Fruit fly (Drosophila melanogaster) whole organism, embryonic: ENCODE results near the gene CG4593.

Source experiments
- Bdp1 ChIP-seq: fragments of 200-800 bp; sonication (Bioruptor generic); optimal IDR thresholded peaks from 3 replicates; lab custom pipeline; 2016; ENCODE audit warnings: missing biosample characterization, missing genetic modification characterization
- CG10654 ChIP-seq: fragments of 200-800 bp; sonication (Bioruptor generic); optimal IDR thresholded peaks from 2 replicates; lab custom pipeline; 2016; ENCODE audit warnings: missing biosample characterization, missing genetic modification characterization
- CG10979 ChIP-seq: fragments of 200-800 bp; sonication (Bioruptor generic); optimal IDR thresholded peaks from 2 replicates; lab custom pipeline; 2018; ENCODE audit warnings: missing biosample characterization, mild to moderate bottlenecking, missing genetic modification characterization, moderate library complexity
- CG11398 ChIP-seq: fragments of 200-800 bp; sonication (Bioruptor generic); optimal IDR thresholded peaks from 2 replicates; lab custom pipeline; 2016; ENCODE audit warnings: missing biosample characterization, missing genetic modification characterization
- CG12769 ChIP-seq: fragments of 200-800 bp; sonication (Bioruptor generic); optimal IDR thresholded peaks from 2 replicates; lab custom pipeline; 2019; ENCODE audit warnings: missing biosample characterization, mild to moderate bottlenecking, missing genetic modification characterization, moderate library complexity
- CG13775 ChIP-seq: fragments of 200-800 bp; sonication (Bioruptor generic); optimal IDR thresholded peaks from 3 replicates; lab custom pipeline; 2017; ENCODE audit warnings: missing biosample characterization, mild to moderate bottlenecking, missing genetic modification characterization
- CG16779 ChIP-seq: fragments of 200-800 bp; sonication (Bioruptor generic); IDR thresholded peaks from 2 replicates; pipeline ENCODE4 v1.3.6; 2022; ENCODE audit warnings: missing biosample characterization, missing genetic modification characterization
- CG30020 ChIP-seq: fragments of 200-800 bp; optimal IDR thresholded peaks from 2 replicates; lab custom pipeline; 2019; ENCODE audit warnings: missing biosample characterization, mild to moderate bottlenecking, missing genetic modification characterization, moderate library complexity
- CG3838 ChIP-seq: fragments of 200-800 bp; sonication (Bioruptor generic); optimal IDR thresholded peaks from 3 replicates; lab custom pipeline; 2016; ENCODE audit warnings: missing biosample characterization, missing genetic modification characterization
- CG3847 ChIP-seq: fragments of 200-800 bp; sonication (Bioruptor generic); IDR thresholded peaks from 2 replicates; pipeline ENCODE4 v1.3.6; 2022; ENCODE audit warnings: missing biosample characterization, missing genetic modification characterization
- CG6683 ChIP-seq: fragments of 200-800 bp; sonication (Bioruptor generic); optimal IDR thresholded peaks from 2 replicates; lab custom pipeline; 2017; ENCODE audit warnings: missing biosample characterization, mild to moderate bottlenecking, missing genetic modification characterization, missing genetic modification reagents
- CG9215 ChIP-seq: fragments of 200-800 bp; sonication (Bioruptor generic); IDR thresholded peaks from 2 replicates; pipeline ENCODE4 v1.3.6; 2022; ENCODE audit warnings: missing biosample characterization, missing genetic modification characterization
- D19B ChIP-seq: fragments of 200-800 bp; sonication (Bioruptor generic); optimal IDR thresholded peaks from 2 replicates; lab custom pipeline; 2017; ENCODE audit warnings: missing biosample characterization, mild to moderate bottlenecking, missing genetic modification characterization
- Dbx ChIP-seq: fragments of 200-800 bp; sonication (Bioruptor generic); IDR thresholded peaks from 3 replicates; pipeline ENCODE4 v1.3.6; 2022; ENCODE audit warnings: missing biosample characterization, missing genetic modification characterization
- Deaf1 ChIP-seq: fragments of 200-800 bp; optimal IDR thresholded peaks from 3 replicates; lab custom pipeline; 2019; ENCODE audit warnings: missing biosample characterization, mild to moderate bottlenecking, missing genetic modification characterization, moderate library complexity
- Dref ChIP-seq: fragments of 200-800 bp; sonication (Bioruptor generic); IDR thresholded peaks from 2 replicates; pipeline ENCODE4 v1.3.6; 2022; ENCODE audit warnings: missing biosample characterization, missing genetic modification characterization
- Gug ChIP-seq: fragments of 200-800 bp; sonication (Bioruptor generic); IDR thresholded peaks from 4 replicates; pipeline ENCODE4 v1.3.6; 2022; ENCODE audit warnings: missing biosample characterization, missing genetic modification characterization
- HLHmδ ChIP-seq: fragments of 200-800 bp; sonication (Bioruptor generic); optimal IDR thresholded peaks from 2 replicates; lab custom pipeline; 2018; ENCODE audit warnings: missing biosample characterization, mild to moderate bottlenecking, missing genetic modification characterization, moderate library complexity
- Hr78 ChIP-seq, 2 experiments: fragments of 200-800 bp in 1 of 2; fragments of >200 bp in 1 of 2; sonication (Bioruptor generic) in 1 of 2; optimal IDR thresholded peaks; 2 replicates each; lab custom pipeline; 2017 to 2019; ENCODE audit warnings: missing biosample characterization in 2 of 2, missing genetic modification characterization in 2 of 2, mild to moderate bottlenecking in 1 of 2, moderate library complexity in 1 of 2
- Nf-YA ChIP-seq: fragments of 200-800 bp; sonication (Bioruptor generic); IDR thresholded peaks from 2 replicates; pipeline ENCODE4 v1.3.6; 2022; ENCODE audit warnings: missing biosample characterization, missing genetic modification characterization
- abd-A ChIP-seq: fragments of 200-800 bp; sonication (Bioruptor generic); optimal IDR thresholded peaks from 3 replicates; lab custom pipeline; 2019; ENCODE audit warnings: missing biosample characterization, mild to moderate bottlenecking, missing genetic modification characterization, moderate library complexity
- bigmax ChIP-seq: fragments of 200-800 bp; sonication (Bioruptor generic); optimal IDR thresholded peaks from 2 replicates; lab custom pipeline; 2018; ENCODE audit warnings: missing biosample characterization, mild to moderate bottlenecking, missing genetic modification characterization
- bsh ChIP-seq, 2 experiments: fragments of 200-800 bp; sonication (Bioruptor generic); optimal IDR thresholded peaks; 2 replicates each; lab custom pipeline; 2017 to 2018; ENCODE audit warnings: mild to moderate bottlenecking in 2 of 2, missing biosample characterization in 2 of 2, missing genetic modification characterization in 2 of 2, moderate library complexity in 1 of 2
- cg ChIP-seq: fragments of 200-800 bp; sonication (Bioruptor generic); optimal IDR thresholded peaks from 3 replicates; lab custom pipeline; 2019; ENCODE audit warnings: missing biosample characterization, mild to moderate bottlenecking, missing genetic modification characterization, moderate library complexity
- chif ChIP-seq, 2 experiments: fragments of 200-800 bp; sonication (Bioruptor generic); optimal IDR thresholded peaks; 3 replicates each; lab custom pipeline; 2016; ENCODE audit warnings: missing biosample characterization in 2 of 2, missing genetic modification characterization in 2 of 2
- chinmo ChIP-seq: fragments of 200-800 bp; sonication (Bioruptor generic); IDR thresholded peaks from 4 replicates; pipeline ENCODE4 v1.3.6; 2022; ENCODE audit warnings: missing biosample characterization, missing genetic modification characterization; ENCODE audit not compliant: partially characterized antibody
- chm ChIP-seq: fragments of 200-800 bp; sonication (Bioruptor generic); IDR thresholded peaks from 2 replicates; pipeline ENCODE4 v1.3.6; 2022; ENCODE audit warnings: missing biosample characterization, missing genetic modification characterization
- ci ChIP-seq: fragments of 200-800 bp; sonication (Bioruptor generic); IDR thresholded peaks from 3 replicates; pipeline ENCODE4 v1.3.6; 2022; ENCODE audit warnings: missing biosample characterization, missing genetic modification characterization
- esg ChIP-seq: fragments of 200-800 bp; sonication (Bioruptor generic); conservative IDR thresholded peaks from 2 replicates; pipeline ENCODE4 v1.3.6; 2022; ENCODE audit warnings: missing biosample characterization, missing genetic modification characterization
- grau ChIP-seq: fragments of 200-800 bp; optimal IDR thresholded peaks from 3 replicates; lab custom pipeline; 2019; ENCODE audit warnings: missing biosample characterization, mild to moderate bottlenecking, missing genetic modification characterization, moderate library complexity
- h ChIP-seq: fragments of >200 bp; optimal IDR thresholded peaks from 2 replicates; lab custom pipeline; 2017
- hkb ChIP-seq, 2 experiments: fragments of 200-800 bp in 1 of 2; fragments of >200 bp in 1 of 2; sonication (Bioruptor generic) in 1 of 2; IDR thresholded peaks in 1 of 2; optimal IDR thresholded peaks in 1 of 2; 2 replicates each; pipeline versions ENCODE4 v1.3.6 to Lab custom; 2017 to 2022; ENCODE audit warnings: missing biosample characterization in 1 of 2, missing genetic modification characterization in 1 of 2
- mirr ChIP-seq: fragments of 200-800 bp; sonication (Bioruptor generic); optimal IDR thresholded peaks from 3 replicates; lab custom pipeline; 2018; ENCODE audit warnings: missing biosample characterization, mild to moderate bottlenecking, missing genetic modification characterization
- mld ChIP-seq: fragments of 200-800 bp; sonication (Bioruptor generic); IDR thresholded peaks from 3 replicates; pipeline ENCODE4 v1.3.6; 2022; ENCODE audit warnings: missing biosample characterization, missing genetic modification characterization; ENCODE audit not compliant: partially characterized antibody
- nerfin-2 ChIP-seq: fragments of 200-800 bp; sonication (Bioruptor generic); IDR thresholded peaks from 2 replicates; pipeline ENCODE4 v1.3.6; 2022; ENCODE audit warnings: missing biosample characterization, missing genetic modification characterization; ENCODE audit not compliant: partially characterized antibody
- nom ChIP-seq: fragments of 200-800 bp; sonication (Bioruptor generic); optimal IDR thresholded peaks from 2 replicates; lab custom pipeline; 2017; ENCODE audit warnings: missing biosample characterization, missing genetic modification characterization, mild to moderate bottlenecking, moderate library complexity, missing genetic modification reagents
- pnt ChIP-seq: fragments of 200-800 bp; sonication (Bioruptor generic); optimal IDR thresholded peaks from 3 replicates; lab custom pipeline; 2016; ENCODE audit warnings: missing biosample characterization, missing genetic modification characterization
- psq ChIP-seq: fragments of 200-800 bp; sonication (Bioruptor generic); optimal IDR thresholded peaks from 2 replicates; lab custom pipeline; 2017; ENCODE audit warnings: missing biosample characterization, missing genetic modification characterization
- row ChIP-seq: fragments of 200-800 bp; sonication (Bioruptor generic); IDR thresholded peaks from 3 replicates; pipeline ENCODE4 v1.3.6; 2022; ENCODE audit warnings: missing biosample characterization, missing genetic modification characterization
- schlank ChIP-seq: fragments of 200-800 bp; sonication (Bioruptor generic); optimal IDR thresholded peaks from 2 replicates; lab custom pipeline; 2018; ENCODE audit warnings: missing biosample characterization, mild to moderate bottlenecking, missing genetic modification characterization
- scrt ChIP-seq: fragments of 200-800 bp; sonication (Bioruptor generic); optimal IDR thresholded peaks from 2 replicates; lab custom pipeline; 2018; ENCODE audit warnings: missing biosample characterization, mild to moderate bottlenecking, missing genetic modification characterization, moderate library complexity
- sima ChIP-seq: fragments of 200-800 bp; sonication (Bioruptor generic); optimal IDR thresholded peaks from 2 replicates; lab custom pipeline; 2016; ENCODE audit warnings: missing biosample characterization, missing genetic modification characterization
- slou ChIP-seq: fragments of 200-800 bp; sonication (Bioruptor generic); optimal IDR thresholded peaks from 3 replicates; lab custom pipeline; 2016; ENCODE audit warnings: missing biosample characterization, missing genetic modification characterization
- sqz ChIP-seq: fragments of 200-800 bp; sonication (Bioruptor generic); optimal IDR thresholded peaks from 3 replicates; lab custom pipeline; 2018; ENCODE audit warnings: missing biosample characterization, mild to moderate bottlenecking, missing genetic modification characterization
- stc ChIP-seq: fragments of 200-800 bp; sonication (Bioruptor generic); IDR thresholded peaks from 2 replicates; pipeline ENCODE4 v1.3.6; 2022; ENCODE audit warnings: missing biosample characterization, missing genetic modification characterization
- tll ChIP-seq, 2 experiments: fragments of 200-800 bp in 1 of 2; fragments of >200 bp in 1 of 2; sonication (Bioruptor generic) in 1 of 2; optimal IDR thresholded peaks; 2 replicates each; lab custom pipeline; 2017 to 2019; ENCODE audit warnings: missing biosample characterization in 2 of 2, missing genetic modification characterization in 2 of 2, mild to moderate bottlenecking in 1 of 2, moderate library complexity in 1 of 2
- trh ChIP-seq: fragments of 200-800 bp; sonication (Bioruptor generic); optimal IDR thresholded peaks from 2 replicates; lab custom pipeline; 2016; ENCODE audit warnings: missing biosample characterization, missing genetic modification characterization
- tup ChIP-seq: fragments of 200-800 bp; sonication (Bioruptor generic); optimal IDR thresholded peaks from 2 replicates; lab custom pipeline; 2016; ENCODE audit warnings: missing biosample characterization, mild to moderate bottlenecking, missing genetic modification characterization, moderate library complexity

The CG4593 gene

DNA sequence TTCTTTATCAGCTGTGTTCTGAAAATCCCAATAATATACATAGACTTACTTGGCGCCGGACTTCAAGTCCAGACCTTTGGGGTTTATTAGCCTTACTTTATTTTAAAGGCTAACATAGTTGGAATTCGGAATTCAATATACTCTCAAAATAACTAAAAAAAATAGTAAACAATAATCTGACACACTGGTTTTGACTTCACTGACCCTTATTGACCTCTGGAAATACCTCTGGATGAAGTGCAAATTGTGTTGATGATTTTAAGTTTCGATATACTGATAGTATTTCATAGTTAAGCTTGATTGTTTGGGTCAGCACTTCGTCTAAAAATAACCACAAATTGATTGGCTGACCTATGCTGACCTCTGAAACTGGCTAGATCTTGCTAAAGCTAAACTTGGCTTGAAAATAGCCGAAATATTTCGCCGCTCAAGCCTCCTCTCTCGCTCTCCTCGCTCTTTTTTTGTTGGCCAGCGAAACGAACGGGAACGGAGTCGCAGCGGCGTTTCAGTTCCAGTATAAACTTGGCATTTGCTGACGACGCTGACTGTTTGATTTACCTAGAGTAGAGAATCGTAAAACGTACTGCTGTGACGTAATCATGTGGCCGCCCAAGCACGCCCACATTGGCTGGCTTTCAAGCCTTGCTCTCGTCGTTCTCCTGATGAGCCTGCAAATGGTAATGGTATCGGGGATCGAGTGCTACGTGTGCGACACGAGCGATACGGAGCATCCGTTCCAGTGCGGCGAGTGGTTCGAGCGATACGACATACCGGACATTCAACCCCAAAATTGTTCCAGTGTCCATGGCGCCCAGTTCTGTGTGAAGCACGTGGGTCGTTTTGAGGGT, 27.5 kb upstream of the CG4593 start, which contains the start of gene bou (continued):
- TF ChIP-seq D19B: no peak
- TF ChIP-seq CG10654 (GFP tag; lab: Kevin White, UChicago): no peak
- no peak for TF ChIP-seq nom (GFP tag; lab: Kevin White, UChicago)
- TF ChIP-seq pnt: no peak
- TF ChIP-seq Gug: no peak
- TF ChIP-seq slou (GFP tag; lab: Kevin White, UChicago): no peak
- TF ChIP-seq chif (GFP tag; optimal IDR thresholded peaks at IDR 0.05; lab: Kevin White, UChicago): no peak
- no peak for TF ChIP-seq Dbx (GFP tag; lab: Robert Waterston, UW)
- no peak for TF ChIP-seq grau
- no peak for TF ChIP-seq bigmax
- TF ChIP-seq tup (GFP tag; lab: Kevin White, UChicago): no peak
- TF ChIP-seq mirr (GFP tag; lab: Kevin White, UChicago): no peak
- no peak for TF ChIP-seq ci (GFP tag; lab: Robert Waterston, UW)
- peak; percentile 5 for TF ChIP-seq Deaf1 (tag; lab: Kevin White, UChicago)
- TF ChIP-seq CG3847 (GFP tag; lab: Robert Waterston, UW): no peak
- TF ChIP-seq esg (GFP tag; lab: Robert Waterston, UW): no peak
- TF ChIP-seq CG16779 (GFP tag; lab: Robert Waterston, UW): no peak
- peak; percentile 19; the same call in 1 of the 2 replicates for TF ChIP-seq chm (GFP tag; lab: Robert Waterston, UW)
- no peak for TF ChIP-seq bsh (GFP tag; optimal IDR thresholded peaks at IDR 0.05; lab: Kevin White, UChicago)
- no peak for TF ChIP-seq trh (GFP tag; lab: Kevin White, UChicago)
- no peak for TF ChIP-seq CG3838 (GFP tag; lab: Kevin White, UChicago)
- TF ChIP-seq CG30020: no peak
- TF ChIP-seq CG11398 (GFP tag; lab: Kevin White, UChicago): no peak
- TF ChIP-seq row (GFP tag; lab: Robert Waterston, UW): 0 out of 3 replicates have a peak, but pooled peaks have one; percentile 34
- TF ChIP-seq CG6683 (GFP tag; lab: Kevin White, UChicago): no peak
- no peak for TF ChIP-seq CG10979 (tag; lab: Kevin White, UChicago)
- no peak for TF ChIP-seq CG12769
- no peak for TF ChIP-seq stc
- no peak for TF ChIP-seq HLHmδ (GFP tag; lab: Kevin White, UChicago)
- no peak for TF ChIP-seq cg
- TF ChIP-seq h: no peak
- TF ChIP-seq CG9215: no peak
- no peak for TF ChIP-seq Nf-YA (GFP tag; lab: Robert Waterston, UW)
- no peak for TF ChIP-seq CG13775
- TF ChIP-seq sima (GFP tag; lab: Kevin White, UChicago): no peak
- no peak for TF ChIP-seq psq (GFP tag; lab: Kevin White, UChicago)
- peak in 1 of 2 experiments; percentile 97 for TF ChIP-seq Hr78 (GFP tag; optimal IDR thresholded peaks at IDR 0.05; lab: Kevin White, UChicago)
- no peak for TF ChIP-seq scrt (GFP tag; lab: Kevin White, UChicago)
- 0 out of 4 replicates have a peak, but pooled peaks have one; percentile 21 for TF ChIP-seq chinmo (GFP tag; lab: Robert Waterston, UW)
- TF ChIP-seq Bdp1 (GFP tag; lab: Kevin White, UChicago): no peak
- TF ChIP-seq schlank (tag; lab: Kevin White, UChicago): no peak
- no peak for TF ChIP-seq Dref
- TF ChIP-seq abd-A (tag; lab: Kevin White, UChicago): no peak
- peak; percentile 21 for TF ChIP-seq sqz (GFP tag; lab: Kevin White, UChicago)
- TF ChIP-seq hkb (optimal IDR thresholded peaks at IDR 0.05; lab: Kevin White, UChicago): no peak
- TF ChIP-seq hkb (GFP tag; IDR thresholded peaks at IDR 0.05; lab: Robert Waterston, UW): no peak
- TF ChIP-seq mld (GFP tag; lab: Robert Waterston, UW): no peak
- TF ChIP-seq nerfin-2: no peak
- TF ChIP-seq tll (GFP tag; optimal IDR thresholded peaks at IDR 0.05; lab: Kevin White, UChicago): peak in 1 of 2 experiments; percentile 57
